Fruit fly (Drosophila melanogaster) whole organism, embryonic: ENCODE data around the gene Parg.

Source experiments
- Adf1 ChIP-seq: fragments of 200-800 bp; sonication (Bioruptor generic); IDR thresholded peaks from 2 replicates; pipeline ENCODE4 v1.3.6; 2022; ENCODE audit warnings: missing biosample characterization, missing genetic modification characterization
- CG10431 ChIP-seq: fragments of 200-800 bp; sonication (Bioruptor generic); optimal IDR thresholded peaks from 3 replicates; lab custom pipeline; 2018; ENCODE audit warnings: missing biosample characterization, mild to moderate bottlenecking, missing genetic modification characterization
- CG11560 ChIP-seq: fragments of 200-800 bp; sonication (Bioruptor generic); IDR thresholded peaks from 3 replicates; pipeline ENCODE4 v1.3.6; 2022; ENCODE audit warnings: missing biosample characterization, missing genetic modification characterization
- CG15269 ChIP-seq: fragments of 200-800 bp; sonication (Bioruptor generic); optimal IDR thresholded peaks from 2 replicates; lab custom pipeline; 2018; ENCODE audit warnings: missing biosample characterization, mild to moderate bottlenecking, missing genetic modification characterization, moderate library complexity
- CG15514 ChIP-seq: fragments of 200-800 bp; sonication (Bioruptor generic); optimal IDR thresholded peaks from 3 replicates; lab custom pipeline; 2017; ENCODE audit warnings: missing biosample characterization, missing genetic modification characterization, mild to moderate bottlenecking, moderate library complexity, missing genetic modification reagents
- CG1603 ChIP-seq: fragments of 200-800 bp; sonication (Bioruptor generic); optimal IDR thresholded peaks from 2 replicates; lab custom pipeline; 2019; ENCODE audit warnings: missing biosample characterization, mild to moderate bottlenecking, missing genetic modification characterization, moderate library complexity
- CG17328 ChIP-seq: fragments of 200-800 bp; sonication (Bioruptor generic); IDR thresholded peaks from 2 replicates; pipeline ENCODE4 v1.3.6; 2022; ENCODE audit warnings: missing biosample characterization, missing genetic modification characterization
- CG17829 ChIP-seq: fragments of 200-800 bp; optimal IDR thresholded peaks from 2 replicates; lab custom pipeline; 2019; ENCODE audit warnings: missing biosample characterization, mild to moderate bottlenecking, missing genetic modification characterization, moderate library complexity
- CG18262 ChIP-seq: fragments of 200-800 bp; optimal IDR thresholded peaks from 3 replicates; lab custom pipeline; 2019; ENCODE audit warnings: missing biosample characterization, mild to moderate bottlenecking, missing genetic modification characterization, moderate library complexity
- CG1832 ChIP-seq: fragments of 200-800 bp; sonication (Bioruptor generic); optimal IDR thresholded peaks from 2 replicates; lab custom pipeline; 2017; ENCODE audit warnings: missing biosample characterization, mild to moderate bottlenecking, missing genetic modification characterization, inconsistent platforms
- CG18764 ChIP-seq: fragments of 200-800 bp; sonication (Bioruptor generic); optimal IDR thresholded peaks from 3 replicates; lab custom pipeline; 2016; ENCODE audit warnings: missing biosample characterization, missing genetic modification characterization
- CG31388 ChIP-seq: fragments of 200-800 bp; sonication (Bioruptor generic); optimal IDR thresholded peaks from 2 replicates; lab custom pipeline; 2016; ENCODE audit warnings: missing biosample characterization, missing genetic modification characterization
- CG31441 ChIP-seq: fragments of 200-800 bp; sonication (Bioruptor generic); IDR thresholded peaks from 2 replicates; pipeline ENCODE4 v1.3.6; 2022; ENCODE audit warnings: missing biosample characterization, missing genetic modification characterization
- CG3281 ChIP-seq: fragments of 200-800 bp; sonication (Bioruptor generic); optimal IDR thresholded peaks from 3 replicates; lab custom pipeline; 2017; ENCODE audit warnings: missing biosample characterization, mild to moderate bottlenecking, missing genetic modification characterization
- CG6683 ChIP-seq: fragments of 200-800 bp; sonication (Bioruptor generic); optimal IDR thresholded peaks from 2 replicates; lab custom pipeline; 2017; ENCODE audit warnings: missing biosample characterization, mild to moderate bottlenecking, missing genetic modification characterization, missing genetic modification reagents
- CG7271 ChIP-seq: fragments of 200-800 bp; sonication (Bioruptor generic); optimal IDR thresholded peaks from 2 replicates; lab custom pipeline; 2018; ENCODE audit warnings: missing biosample characterization, mild to moderate bottlenecking, missing genetic modification characterization, moderate library complexity
- CG9437 ChIP-seq: fragments of 200-800 bp; sonication (Bioruptor generic); optimal IDR thresholded peaks from 2 replicates; lab custom pipeline; 2018; ENCODE audit warnings: missing biosample characterization, mild to moderate bottlenecking, missing genetic modification characterization
- Dref ChIP-seq: fragments of 200-800 bp; sonication (Bioruptor generic); IDR thresholded peaks from 2 replicates; pipeline ENCODE4 v1.3.6; 2022; ENCODE audit warnings: missing biosample characterization, missing genetic modification characterization
- E2f2 ChIP-seq: fragments of 200-800 bp; sonication (Bioruptor generic); IDR thresholded peaks from 2 replicates; pipeline ENCODE4 v1.3.6; 2022; ENCODE audit warnings: missing biosample characterization, missing genetic modification characterization
- Hsf ChIP-seq: fragments of 200-800 bp; sonication (Bioruptor generic); optimal IDR thresholded peaks from 3 replicates; lab custom pipeline; 2016; ENCODE audit warnings: missing biosample characterization, missing genetic modification characterization
- MTF-1 ChIP-seq: fragments of 200-800 bp; sonication (Bioruptor generic); optimal IDR thresholded peaks from 2 replicates; lab custom pipeline; 2018; ENCODE audit warnings: missing biosample characterization, mild to moderate bottlenecking, missing genetic modification characterization, borderline replicate concordance
- Mes4 ChIP-seq: fragments of 200-800 bp; sonication (Bioruptor generic); optimal IDR thresholded peaks from 2 replicates; lab custom pipeline; 2016; ENCODE audit warnings: missing biosample characterization, missing genetic modification characterization
- Optix ChIP-seq: fragments of 200-800 bp; sonication (Bioruptor generic); IDR thresholded peaks from 3 replicates; pipeline ENCODE4 v1.3.6; 2022; ENCODE audit warnings: missing biosample characterization, missing genetic modification characterization
- Sry-β ChIP-seq: fragments of 200-800 bp; sonication (Bioruptor generic); optimal IDR thresholded peaks from 2 replicates; lab custom pipeline; 2018; ENCODE audit warnings: missing biosample characterization, mild to moderate bottlenecking, missing genetic modification characterization, moderate library complexity
- Ssrp ChIP-seq: fragments of 200-800 bp; sonication (Bioruptor generic); optimal IDR thresholded peaks from 2 replicates; lab custom pipeline; 2018; ENCODE audit warnings: missing biosample characterization, mild to moderate bottlenecking, missing genetic modification characterization, moderate library complexity
- Trl ChIP-seq, 3 experiments: fragments of >200 bp in 2 of 3; fragments of 200-800 bp in 1 of 3; sonication (Bioruptor generic) in 1 of 3; optimal IDR thresholded peaks; 2 replicates in 1 of 3; 3 replicates in 2 of 3; lab custom pipeline; 2016 to 2017; ENCODE audit warnings: missing biosample characterization in 1 of 3, missing genetic modification characterization in 1 of 3
- Usf ChIP-seq: fragments of 200-800 bp; sonication (Bioruptor generic); optimal IDR thresholded peaks from 2 replicates; lab custom pipeline; 2017; ENCODE audit warnings: missing genotype, missing biosample characterization, missing genetic modification characterization
- ase ChIP-seq: fragments of 200-800 bp; sonication (Bioruptor generic); IDR thresholded peaks from 3 replicates; pipeline ENCODE4 v1.3.6; 2022; ENCODE audit warnings: missing biosample characterization, missing genetic modification characterization
- bbx ChIP-seq: fragments of 200-800 bp; sonication (Bioruptor generic); IDR thresholded peaks from 2 replicates; pipeline ENCODE4 v1.3.6; 2022; ENCODE audit warnings: missing biosample characterization, missing genetic modification characterization; ENCODE audit not compliant: partially characterized antibody
- croc ChIP-seq: fragments of 200-800 bp; sonication (Bioruptor generic); conservative IDR thresholded peaks from 3 replicates; pipeline ENCODE4 v1.3.6; 2022; ENCODE audit warnings: missing biosample characterization, missing genetic modification characterization
- dmrt11E ChIP-seq: fragments of 200-800 bp; sonication (Bioruptor generic); optimal IDR thresholded peaks from 3 replicates; lab custom pipeline; 2018; ENCODE audit warnings: missing biosample characterization, mild to moderate bottlenecking, missing genetic modification characterization, moderate library complexity
- dysf ChIP-seq: fragments of 200-800 bp; sonication (Bioruptor generic); IDR thresholded peaks from 3 replicates; pipeline ENCODE4 v1.3.6; 2022; ENCODE audit warnings: missing biosample characterization, missing genetic modification characterization
- exex ChIP-seq: fragments of 200-800 bp; sonication (Bioruptor generic); optimal IDR thresholded peaks from 4 replicates; lab custom pipeline; 2018; ENCODE audit warnings: missing biosample characterization, mild to moderate bottlenecking, missing genetic modification characterization, moderate library complexity
- gcm ChIP-seq: fragments of 200-800 bp; sonication (Bioruptor generic); optimal IDR thresholded peaks from 2 replicates; lab custom pipeline; 2019; ENCODE audit warnings: missing biosample characterization, mild to moderate bottlenecking, missing genetic modification characterization, moderate library complexity
- h ChIP-seq: fragments of >200 bp; optimal IDR thresholded peaks from 2 replicates; lab custom pipeline; 2017
- hb ChIP-seq: fragments of 200-800 bp; sonication (Bioruptor generic); IDR thresholded peaks from 3 replicates; pipeline ENCODE4 v1.3.6; 2022; ENCODE audit warnings: missing biosample characterization, missing genetic modification characterization; ENCODE audit not compliant: partially characterized antibody
- kni ChIP-seq: fragments of 200-800 bp; sonication (Bioruptor generic); optimal IDR thresholded peaks from 3 replicates; lab custom pipeline; 2017; ENCODE audit warnings: mild to moderate bottlenecking, missing biosample characterization, missing genetic modification reagents, missing genetic modification characterization
- lab ChIP-seq: fragments of 200-800 bp; sonication (Bioruptor generic); optimal IDR thresholded peaks from 3 replicates; lab custom pipeline; 2017; ENCODE audit warnings: missing biosample characterization, missing genetic modification characterization, mild to moderate bottlenecking, moderate library complexity, missing genetic modification reagents
- maf-S ChIP-seq: fragments of 200-800 bp; sonication (Bioruptor generic); optimal IDR thresholded peaks from 2 replicates; lab custom pipeline; 2016; ENCODE audit warnings: missing biosample characterization, missing genetic modification characterization
- nau ChIP-seq: fragments of 200-800 bp; sonication (Bioruptor generic); optimal IDR thresholded peaks from 3 replicates; lab custom pipeline; 2017; ENCODE audit warnings: missing biosample characterization, mild to moderate bottlenecking, missing genetic modification characterization, missing genetic modification reagents
- otp ChIP-seq: fragments of 200-800 bp; sonication (Bioruptor generic); IDR thresholded peaks from 3 replicates; pipeline ENCODE4, ENCODE4 v1.3.6; 2022; ENCODE audit warnings: missing biosample characterization, missing genetic modification characterization
- pnt ChIP-seq: fragments of 200-800 bp; sonication (Bioruptor generic); optimal IDR thresholded peaks from 3 replicates; lab custom pipeline; 2016; ENCODE audit warnings: missing biosample characterization, missing genetic modification characterization
- psq ChIP-seq: fragments of 200-800 bp; sonication (Bioruptor generic); optimal IDR thresholded peaks from 2 replicates; lab custom pipeline; 2017; ENCODE audit warnings: missing biosample characterization, missing genetic modification characterization
- so ChIP-seq: fragments of 200-800 bp; sonication (Bioruptor generic); IDR thresholded peaks from 3 replicates; pipeline ENCODE4 v1.3.6; 2022; ENCODE audit warnings: missing biosample characterization, missing genetic modification characterization
- tgo ChIP-seq: fragments of 200-800 bp; sonication (Bioruptor generic); IDR thresholded peaks from 3 replicates; pipeline ENCODE4 v1.3.6; 2022; ENCODE audit warnings: missing biosample characterization, missing genetic modification characterization
- tio ChIP-seq: fragments of 200-800 bp; sonication (Bioruptor generic); optimal IDR thresholded peaks from 2 replicates; lab custom pipeline; 2017; ENCODE audit warnings: missing biosample characterization, missing genetic modification characterization, inconsistent platforms
- tna ChIP-seq: fragments of 200-800 bp; sonication (Bioruptor generic); IDR thresholded peaks from 2 replicates; pipeline ENCODE4 v1.3.6; 2022; ENCODE audit warnings: missing biosample characterization, missing genetic modification characterization; ENCODE audit not compliant: partially characterized antibody
- toy ChIP-seq: fragments of 200-800 bp; sonication (Bioruptor generic); IDR thresholded peaks from 2 replicates; pipeline ENCODE4 v1.3.6; 2022; ENCODE audit warnings: missing biosample characterization, missing genetic modification characterization
- tup ChIP-seq: fragments of 200-800 bp; sonication (Bioruptor generic); optimal IDR thresholded peaks from 2 replicates; lab custom pipeline; 2016; ENCODE audit warnings: missing biosample characterization, mild to moderate bottlenecking, missing genetic modification characterization, moderate library complexity

The Parg gene

dm6 chrX:3687837-3688375 is 16.6 kb upstream of the Parg start (continued):
- TF ChIP-seq gcm (GFP tag; lab: Kevin White, UChicago) = peak; percentile 41
- no peak for TF ChIP-seq tna (GFP tag; lab: Robert Waterston, UW)
- TF ChIP-seq CG18262 (tag; lab: Kevin White, UChicago) = peak; percentile 78
- 0 out of 3 replicates have a peak, but pooled peaks have one; percentile 34 for TF ChIP-seq so (GFP tag; lab: Robert Waterston, UW)
- no peak for TF ChIP-seq bbx (GFP tag; lab: Robert Waterston, UW)
- peak; percentile 70 for TF ChIP-seq Mes4 (GFP tag; lab: Kevin White, UChicago)
- peak; percentile 47 for TF ChIP-seq Hsf (GFP tag; lab: Kevin White, UChicago)
- TF ChIP-seq otp (GFP tag; lab: Robert Waterston, UW) = peak; percentile 61; the same call in 2 of the 3 replicates
- peak; percentile 67; the same call in 2 of the 3 replicates for TF ChIP-seq Optix (GFP tag; lab: Robert Waterston, UW)
- peak; percentile 40; the same call in 1 of the 2 replicates for TF ChIP-seq E2f2 (GFP tag; lab: Robert Waterston, UW)
- peak; percentile 39 for TF ChIP-seq nau (GFP tag; lab: Kevin White, UChicago)
- peak; percentile 76 for TF ChIP-seq dysf
- TF ChIP-seq MTF-1 (GFP tag; lab: Kevin White, UChicago) = no peak
- no peak for TF ChIP-seq CG1832 (GFP tag; lab: Kevin White, UChicago)
- TF ChIP-seq tio (GFP tag; lab: Kevin White, UChicago) = peak; percentile 41
- no peak for TF ChIP-seq CG6683 (GFP tag; lab: Kevin White, UChicago)
- peak; percentile 68; the same call in 2 of the 3 replicates for TF ChIP-seq ase (GFP tag; lab: Robert Waterston, UW)
- TF ChIP-seq kni (GFP tag; lab: Kevin White, UChicago) = no peak
- TF ChIP-seq Usf (GFP tag; lab: Kevin White, UChicago) = no peak
- no peak for TF ChIP-seq CG11560 (tag; lab: Robert Waterston, UW)
- TF ChIP-seq tup (GFP tag; lab: Kevin White, UChicago) = no peak
- no peak for TF ChIP-seq exex
- TF ChIP-seq CG31388 (GFP tag; lab: Kevin White, UChicago) = no peak
- peak; percentile 54 for TF ChIP-seq Ssrp (tag; lab: Kevin White, UChicago)
- TF ChIP-seq tgo (GFP tag; lab: Robert Waterston, UW) = peak; percentile 57
- peak; percentile 56 for TF ChIP-seq CG17829
- TF ChIP-seq maf-S = peak; percentile 32
- TF ChIP-seq pnt (GFP tag; lab: Kevin White, UChicago) = peak; percentile 62
- no peak for TF ChIP-seq Dref (GFP tag; lab: Robert Waterston, UW)
- no peak for TF ChIP-seq CG15514 (GFP tag; lab: Kevin White, UChicago)
- TF ChIP-seq h = no peak
- peak; percentile 71 for TF ChIP-seq dmrt11E (tag; lab: Kevin White, UChicago)
- TF ChIP-seq CG1603 (tag; lab: Kevin White, UChicago) = peak; percentile 89
- no peak for TF ChIP-seq croc (GFP tag; lab: Robert Waterston, UW)
- TF ChIP-seq Trl (optimal IDR thresholded peaks at IDR 0.05; lab: Kevin White, UChicago) = peak; percentile 85 to 92
- TF ChIP-seq Trl (GFP tag; optimal IDR thresholded peaks at IDR 0.05; lab: Kevin White, UChicago) = peak; percentile 62
- TF ChIP-seq CG9437 = peak; percentile 31
- TF ChIP-seq Sry-β (GFP tag; lab: Kevin White, UChicago) = no peak
- peak; percentile 72 for TF ChIP-seq CG31441 (GFP tag; lab: Robert Waterston, UW)
- TF ChIP-seq psq (GFP tag; lab: Kevin White, UChicago) = no peak
- peak; percentile 45 for TF ChIP-seq CG15269 (tag; lab: Kevin White, UChicago)
- no peak for TF ChIP-seq hb (GFP tag; lab: Robert Waterston, UW)
- peak; percentile 33 for TF ChIP-seq CG18764 (GFP tag; lab: Kevin White, UChicago)
- no peak for TF ChIP-seq toy (GFP tag; lab: Robert Waterston, UW)
- no peak for TF ChIP-seq CG7271
- TF ChIP-seq CG17328 (GFP tag; lab: Robert Waterston, UW) = peak; percentile 63
- peak; percentile 74 for TF ChIP-seq lab
- TF ChIP-seq Adf1 (GFP tag; lab: Robert Waterston, UW) = peak; percentile 88
- TF ChIP-seq CG3281 (GFP tag; lab: Kevin White, UChicago) = peak; percentile 50
- TF ChIP-seq CG10431 (GFP tag; lab: Kevin White, UChicago) = no peak
